Worm (Caenorhabditis elegans): Measurements from ENCODE around the gene F32D8.11.

DNA sequence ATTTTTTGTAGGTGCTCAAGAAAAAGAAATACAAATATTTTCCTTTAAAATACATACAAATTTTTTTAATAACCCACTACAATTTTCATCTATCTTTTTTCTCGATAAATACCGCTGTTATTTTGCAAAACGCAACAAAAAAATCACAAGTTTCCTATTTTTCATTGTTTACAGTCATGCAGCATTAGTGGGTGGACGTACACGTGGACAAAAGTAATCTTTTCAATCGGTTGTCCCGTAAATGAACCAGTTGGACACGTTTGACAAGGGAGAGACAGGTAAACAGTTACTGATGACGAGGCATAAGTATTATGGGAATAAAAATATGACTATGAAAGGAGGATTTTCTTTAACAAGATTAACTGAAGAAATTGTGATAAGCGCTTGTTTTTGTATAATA, 15.7 kb downstream of the F32D8.11 start:
- no peak for TF ChIP-seq dao-5 (tag; optimal IDR thresholded peaks at IDR 0.05)
- TF ChIP-seq him-1 (tag; optimal IDR thresholded peaks at IDR 0.05), result no peak
